Fruit fly (Drosophila melanogaster) Kc167 (cell line): Measurements from ENCODE around the gene CG42449.

Experiments used
- Sin3A ChIP-seq: fragments of >200 bp; optimal IDR thresholded peaks from 2 replicates; lab custom pipeline; 2018; ENCODE audit warnings: missing external identifiers
- h ChIP-seq: fragments of >200 bp; optimal IDR thresholded peaks from 3 replicates; lab custom pipeline; 2018; ENCODE audit warnings: missing external identifiers
- insv ChIP-seq: fragments of >200 bp; optimal IDR thresholded peaks from 3 replicates; lab custom pipeline; 2018; ENCODE audit warnings: missing external identifiers
- psq ChIP-seq: fragments of >200 bp; optimal IDR thresholded peaks from 2 replicates; lab custom pipeline; 2017; ENCODE audit warnings: missing external identifiers
- ttk ChIP-seq: sonication (Bioruptor generic); optimal IDR thresholded peaks from 2 replicates; lab custom pipeline; 2017; ENCODE audit warnings: missing external identifiers

- TF ChIP-seq psq (lab: Kevin White, UChicago): no peak
- TF ChIP-seq Sin3A: no peak
- TF ChIP-seq h (lab: Kevin White, UChicago): no peak
- no peak for TF ChIP-seq ttk (lab: Kevin White, UChicago)
- no peak for TF ChIP-seq insv
Measured at dm6 chrX:5665902-5666301, 17.1 kb upstream of the CG42449 start, which contains the start of the genes Sirt4 and CG4119.
